Fruit fly (Drosophila melanogaster) whole organism, embryonic: ENCODE measurements around the gene CG4957.

Experiments
- Bteb2 ChIP-seq: fragments of 200-800 bp; sonication (Bioruptor generic); optimal IDR thresholded peaks from 2 replicates; lab custom pipeline; 2016; ENCODE audit warnings: missing biosample characterization, missing genetic modification characterization
- CG10209 ChIP-seq: fragments of 200-800 bp; sonication (Bioruptor generic); optimal IDR thresholded peaks from 3 replicates; lab custom pipeline; 2017; ENCODE audit warnings: missing biosample characterization, mild to moderate bottlenecking, missing genetic modification characterization, missing genetic modification reagents
- CG10267 ChIP-seq: fragments of 200-800 bp; sonication (Bioruptor generic); optimal IDR thresholded peaks from 2 replicates; lab custom pipeline; 2018; ENCODE audit warnings: missing biosample characterization, mild to moderate bottlenecking, missing genetic modification characterization, moderate library complexity
- CG10366 ChIP-seq: fragments of 200-800 bp; sonication (Bioruptor generic); IDR thresholded peaks from 2 replicates; pipeline ENCODE4 v1.3.6; 2022; ENCODE audit warnings: missing biosample characterization, missing genetic modification characterization
- CG11560 ChIP-seq: fragments of 200-800 bp; sonication (Bioruptor generic); IDR thresholded peaks from 3 replicates; pipeline ENCODE4 v1.3.6; 2022; ENCODE audit warnings: missing biosample characterization, missing genetic modification characterization
- CG11723 ChIP-seq: fragments of 200-800 bp; sonication (Bioruptor generic); optimal IDR thresholded peaks from 2 replicates; lab custom pipeline; 2017; ENCODE audit warnings: missing biosample characterization, mild to moderate bottlenecking, missing genetic modification characterization
- CG12236 ChIP-seq: fragments of 200-800 bp; sonication (Bioruptor generic); optimal IDR thresholded peaks from 2 replicates; lab custom pipeline; 2016; ENCODE audit warnings: missing biosample characterization, missing genetic modification characterization
- CG12769 ChIP-seq: fragments of 200-800 bp; sonication (Bioruptor generic); optimal IDR thresholded peaks from 2 replicates; lab custom pipeline; 2019; ENCODE audit warnings: missing biosample characterization, mild to moderate bottlenecking, missing genetic modification characterization, moderate library complexity
- CG15269 ChIP-seq: fragments of 200-800 bp; sonication (Bioruptor generic); optimal IDR thresholded peaks from 2 replicates; lab custom pipeline; 2018; ENCODE audit warnings: missing biosample characterization, mild to moderate bottlenecking, missing genetic modification characterization, moderate library complexity
- CG1647 ChIP-seq: fragments of 200-800 bp; sonication (Bioruptor generic); optimal IDR thresholded peaks from 3 replicates; lab custom pipeline; 2016; ENCODE audit warnings: missing biosample characterization, missing genetic modification characterization
- CG17186 ChIP-seq: fragments of 200-800 bp; sonication (Bioruptor generic); optimal IDR thresholded peaks from 3 replicates; lab custom pipeline; 2017; ENCODE audit warnings: missing biosample characterization, missing genetic modification reagents, missing genetic modification characterization
- CG17328 ChIP-seq: fragments of 200-800 bp; sonication (Bioruptor generic); IDR thresholded peaks from 2 replicates; pipeline ENCODE4 v1.3.6; 2022; ENCODE audit warnings: missing biosample characterization, missing genetic modification characterization
- CG17385 ChIP-seq: fragments of 200-800 bp; sonication (Bioruptor generic); optimal IDR thresholded peaks from 3 replicates; lab custom pipeline; 2018; ENCODE audit warnings: missing biosample characterization, mild to moderate bottlenecking, missing genetic modification characterization
- CG3281 ChIP-seq: fragments of 200-800 bp; sonication (Bioruptor generic); optimal IDR thresholded peaks from 3 replicates; lab custom pipeline; 2017; ENCODE audit warnings: missing biosample characterization, mild to moderate bottlenecking, missing genetic modification characterization
- CG33213 ChIP-seq: fragments of 200-800 bp; sonication (Bioruptor generic); optimal IDR thresholded peaks from 3 replicates; lab custom pipeline; 2016; ENCODE audit warnings: missing biosample characterization, missing genetic modification characterization
- CG3838 ChIP-seq: fragments of 200-800 bp; sonication (Bioruptor generic); optimal IDR thresholded peaks from 3 replicates; lab custom pipeline; 2016; ENCODE audit warnings: missing biosample characterization, missing genetic modification characterization
- CG6654 ChIP-seq: fragments of 200-800 bp; sonication (Bioruptor generic); optimal IDR thresholded peaks from 2 replicates; lab custom pipeline; 2017; ENCODE audit warnings: missing biosample characterization, mild to moderate bottlenecking, missing genetic modification characterization
- CG9437 ChIP-seq: fragments of 200-800 bp; sonication (Bioruptor generic); optimal IDR thresholded peaks from 2 replicates; lab custom pipeline; 2018; ENCODE audit warnings: missing biosample characterization, mild to moderate bottlenecking, missing genetic modification characterization
- CG9797 ChIP-seq: fragments of 200-800 bp; sonication (Bioruptor generic); optimal IDR thresholded peaks from 3 replicates; lab custom pipeline; 2018; ENCODE audit warnings: missing biosample characterization, mild to moderate bottlenecking, missing genetic modification characterization
- Camta ChIP-seq: fragments of 200-800 bp; sonication (Bioruptor generic); optimal IDR thresholded peaks from 2 replicates; lab custom pipeline; 2016; ENCODE audit warnings: missing biosample characterization, missing genetic modification characterization
- H2.0 ChIP-seq: fragments of 200-800 bp; sonication (Bioruptor generic); IDR thresholded peaks from 2 replicates; pipeline ENCODE4 v1.3.6; 2022; ENCODE audit warnings: missing biosample characterization, missing genetic modification characterization
- Hr78 ChIP-seq, 2 experiments: fragments of 200-800 bp in 1 of 2; fragments of >200 bp in 1 of 2; sonication (Bioruptor generic) in 1 of 2; optimal IDR thresholded peaks; 2 replicates each; lab custom pipeline; 2017 to 2019; ENCODE audit warnings: missing biosample characterization in 2 of 2, missing genetic modification characterization in 2 of 2, mild to moderate bottlenecking in 1 of 2, moderate library complexity in 1 of 2
- Hsf ChIP-seq: fragments of 200-800 bp; sonication (Bioruptor generic); optimal IDR thresholded peaks from 3 replicates; lab custom pipeline; 2016; ENCODE audit warnings: missing biosample characterization, missing genetic modification characterization
- MBD-R2 ChIP-seq: fragments of 200-800 bp; sonication (Bioruptor generic); IDR thresholded peaks from 2 replicates; pipeline ENCODE4 v1.3.6; 2022; ENCODE audit warnings: missing biosample characterization, missing genetic modification characterization
- Nf-YA ChIP-seq: fragments of 200-800 bp; sonication (Bioruptor generic); IDR thresholded peaks from 2 replicates; pipeline ENCODE4 v1.3.6; 2022; ENCODE audit warnings: missing biosample characterization, missing genetic modification characterization
- Ptx1 ChIP-seq: fragments of 200-800 bp; sonication (Bioruptor generic); IDR thresholded peaks from 2 replicates; pipeline ENCODE4 v1.3.6; 2022; ENCODE audit warnings: missing biosample characterization, missing genetic modification characterization
- Sin3A ChIP-seq: fragments of >200 bp; optimal IDR thresholded peaks from 2 replicates; lab custom pipeline; 2018
- Six4 ChIP-seq: fragments of 200-800 bp; sonication (Bioruptor generic); optimal IDR thresholded peaks from 2 replicates; lab custom pipeline; 2016; ENCODE audit warnings: missing biosample characterization, missing genetic modification characterization
- ash1 ChIP-seq: fragments of 200-800 bp; sonication (Bioruptor generic); optimal IDR thresholded peaks from 2 replicates; lab custom pipeline; 2018; ENCODE audit warnings: missing biosample characterization, mild to moderate bottlenecking, missing genetic modification characterization
- cato ChIP-seq: fragments of 200-800 bp; sonication (Bioruptor generic); optimal IDR thresholded peaks from 2 replicates; lab custom pipeline; 2016; ENCODE audit warnings: missing biosample characterization, missing genetic modification characterization, borderline replicate concordance
- dan ChIP-seq: fragments of 200-800 bp; sonication (Bioruptor generic); IDR thresholded peaks from 2 replicates; pipeline ENCODE4 v1.3.6; 2022; ENCODE audit warnings: missing biosample characterization, missing genetic modification characterization
- danr ChIP-seq: fragments of 200-800 bp; sonication (Bioruptor generic); IDR thresholded peaks from 2 replicates; pipeline ENCODE4 v1.3.6; 2022; ENCODE audit warnings: missing biosample characterization, missing genetic modification characterization
- en ChIP-seq: fragments of 200-800 bp; sonication (Bioruptor generic); optimal IDR thresholded peaks from 2 replicates; lab custom pipeline; 2016; ENCODE audit warnings: missing biosample characterization, missing genetic modification characterization
- ewg ChIP-seq: fragments of 200-800 bp; sonication (Bioruptor generic); optimal IDR thresholded peaks from 3 replicates; lab custom pipeline; 2017; ENCODE audit warnings: mild to moderate bottlenecking, missing biosample characterization, missing genetic modification reagents, missing genetic modification characterization
- fd3F ChIP-seq: fragments of 200-800 bp; sonication (Bioruptor generic); optimal IDR thresholded peaks from 2 replicates; lab custom pipeline; 2018; ENCODE audit warnings: missing biosample characterization, mild to moderate bottlenecking, missing genetic modification characterization, moderate library complexity
- gt ChIP-seq: fragments of 200-800 bp; sonication (Bioruptor generic); IDR thresholded peaks from 2 replicates; pipeline ENCODE4 v1.3.6; 2022; ENCODE audit warnings: missing biosample characterization, missing genetic modification characterization
- kay ChIP-seq: fragments of 200-800 bp; sonication (Bioruptor generic); optimal IDR thresholded peaks from 2 replicates; lab custom pipeline; 2016; ENCODE audit warnings: missing biosample characterization, missing genetic modification characterization
- nerfin-1 ChIP-seq: fragments of 200-800 bp; sonication (Bioruptor generic); optimal IDR thresholded peaks from 3 replicates; lab custom pipeline; 2019; ENCODE audit warnings: missing biosample characterization, mild to moderate bottlenecking, missing genetic modification characterization, moderate library complexity
- onecut ChIP-seq: fragments of 200-800 bp; sonication (Bioruptor generic); IDR thresholded peaks from 2 replicates; pipeline ENCODE4 v1.3.6; 2022; ENCODE audit warnings: missing biosample characterization, missing genetic modification characterization
- otp ChIP-seq: fragments of 200-800 bp; sonication (Bioruptor generic); IDR thresholded peaks from 3 replicates; pipeline ENCODE4, ENCODE4 v1.3.6; 2022; ENCODE audit warnings: missing biosample characterization, missing genetic modification characterization
- pfk ChIP-seq: fragments of 200-800 bp; sonication (Bioruptor generic); optimal IDR thresholded peaks from 2 replicates; lab custom pipeline; 2018; ENCODE audit warnings: missing biosample characterization, mild to moderate bottlenecking, missing genetic modification characterization, moderate library complexity
- pita ChIP-seq: fragments of 200-800 bp; sonication (Bioruptor generic); optimal IDR thresholded peaks from 2 replicates; lab custom pipeline; 2017; ENCODE audit warnings: missing biosample characterization, mild to moderate bottlenecking, missing genetic modification characterization
- ranshi ChIP-seq: fragments of 200-800 bp; sonication (Bioruptor generic); IDR thresholded peaks from 2 replicates; pipeline ENCODE4 v1.3.6; 2022; ENCODE audit warnings: missing biosample characterization, missing genetic modification characterization
- ro ChIP-seq: fragments of 200-800 bp; sonication (Bioruptor generic); IDR thresholded peaks from 2 replicates; pipeline ENCODE4 v1.3.6; 2022; ENCODE audit warnings: missing biosample characterization, missing genetic modification characterization
- salm ChIP-seq: fragments of 200-800 bp; sonication (Bioruptor generic); optimal IDR thresholded peaks from 2 replicates; lab custom pipeline; 2018; ENCODE audit warnings: missing biosample characterization, mild to moderate bottlenecking, missing genetic modification characterization
- shn ChIP-seq: fragments of 200-800 bp; sonication (Bioruptor generic); optimal IDR thresholded peaks from 3 replicates; lab custom pipeline; 2016; ENCODE audit warnings: missing biosample characterization, missing genetic modification characterization
- slp2 ChIP-seq: fragments of 200-800 bp; sonication (Bioruptor generic); optimal IDR thresholded peaks from 2 replicates; lab custom pipeline; 2016; ENCODE audit warnings: missing biosample characterization, missing genetic modification characterization
- tna ChIP-seq: fragments of 200-800 bp; sonication (Bioruptor generic); IDR thresholded peaks from 2 replicates; pipeline ENCODE4 v1.3.6; 2022; ENCODE audit warnings: missing biosample characterization, missing genetic modification characterization; ENCODE audit not compliant: partially characterized antibody
- wek ChIP-seq: fragments of 200-800 bp; sonication (Bioruptor generic); optimal IDR thresholded peaks from 3 replicates; lab custom pipeline; 2018; ENCODE audit warnings: missing biosample characterization, mild to moderate bottlenecking, missing genetic modification characterization, moderate library complexity
- zfh1 ChIP-seq: fragments of 200-800 bp; sonication (Bioruptor generic); IDR thresholded peaks from 3 replicates; pipeline ENCODE4 v1.3.6; 2022; ENCODE audit warnings: missing biosample characterization, missing genetic modification characterization

Gene CG4957

dm6 chr2L:10306518-10307260 lies 38.0 kb downstream of the CG4957 start, which contains the start of the genes CG5390 and CG4968 (continued):
- peak; percentile 59 for TF ChIP-seq CG10209
- no peak for TF ChIP-seq slp2 (GFP tag; lab: Kevin White, UChicago)
- TF ChIP-seq tna = no peak
- peak; percentile 44 for TF ChIP-seq onecut (GFP tag; lab: Robert Waterston, UW)
- no peak for TF ChIP-seq Bteb2 (GFP tag; lab: Kevin White, UChicago)
- TF ChIP-seq cato = peak; percentile 19
- TF ChIP-seq Nf-YA = peak; percentile 47; the same call in 1 of the 2 replicates
- TF ChIP-seq MBD-R2 = peak; percentile 87
- TF ChIP-seq gt (GFP tag; lab: Robert Waterston, UW) = no peak
- peak; percentile 64 for TF ChIP-seq H2.0 (GFP tag; lab: Robert Waterston, UW)
- TF ChIP-seq ranshi (GFP tag; lab: Robert Waterston, UW) = peak; percentile 47; the same call in 1 of the 2 replicates
- TF ChIP-seq CG11723 (GFP tag; lab: Kevin White, UChicago) = peak; percentile 50
- no peak for TF ChIP-seq CG3838 (GFP tag; lab: Kevin White, UChicago)
- TF ChIP-seq CG9797 (GFP tag; lab: Kevin White, UChicago) = no peak
- TF ChIP-seq Hr78 (GFP tag; optimal IDR thresholded peaks at IDR 0.05; lab: Kevin White, UChicago) = peak in 1 of 2 experiments; percentile 20
- TF ChIP-seq otp (GFP tag; lab: Robert Waterston, UW) = peak; percentile 29; the same call in 1 of the 3 replicates
- TF ChIP-seq CG12769 = no peak
- TF ChIP-seq CG11560 = no peak
- no peak for TF ChIP-seq ro (GFP tag; lab: Robert Waterston, UW)
- peak; percentile 58 for TF ChIP-seq salm (tag; lab: Kevin White, UChicago)
- peak; percentile 60 for TF ChIP-seq nerfin-1 (tag; lab: Kevin White, UChicago)
- peak; percentile 49; the same call in 1 of the 2 replicates for TF ChIP-seq danr
- no peak for TF ChIP-seq ash1
- TF ChIP-seq shn = no peak
- TF ChIP-seq Six4 (GFP tag; lab: Kevin White, UChicago) = peak; percentile 18
- peak; percentile 38 for TF ChIP-seq ewg (GFP tag; lab: Kevin White, UChicago)
- peak; percentile 50; the same call in 1 of the 2 replicates for TF ChIP-seq Ptx1
- TF ChIP-seq pita (GFP tag; lab: Kevin White, UChicago) = no peak
- TF ChIP-seq CG17385 = peak; percentile 68
- TF ChIP-seq pfk (GFP tag; lab: Kevin White, UChicago) = peak; percentile 94
- peak; percentile 72 for TF ChIP-seq CG10366 (GFP tag; lab: Robert Waterston, UW)
- peak; percentile 75 for TF ChIP-seq CG10267 (tag; lab: Kevin White, UChicago)
- no peak for TF ChIP-seq Sin3A (lab: Kevin White, UChicago)
- no peak for TF ChIP-seq dan (GFP tag; lab: Robert Waterston, UW)
- peak; percentile 22 for TF ChIP-seq CG33213 (GFP tag; lab: Kevin White, UChicago)
- peak; percentile 62 for TF ChIP-seq fd3F
- TF ChIP-seq CG12236 (GFP tag; lab: Kevin White, UChicago) = no peak
- TF ChIP-seq CG6654 (GFP tag; lab: Kevin White, UChicago) = no peak
- TF ChIP-seq CG15269 (tag; lab: Kevin White, UChicago) = peak; percentile 85
- peak; percentile 34 for TF ChIP-seq Hsf (GFP tag; lab: Kevin White, UChicago)
- peak; percentile 69 for TF ChIP-seq CG17328 (GFP tag; lab: Robert Waterston, UW)
- TF ChIP-seq Camta (GFP tag; lab: Kevin White, UChicago) = no peak
- TF ChIP-seq CG1647 (GFP tag; lab: Kevin White, UChicago) = no peak
- no peak for TF ChIP-seq wek (GFP tag; lab: Kevin White, UChicago)
- TF ChIP-seq CG17186 (GFP tag; lab: Kevin White, UChicago) = no peak
- no peak for TF ChIP-seq en
- TF ChIP-seq zfh1 (GFP tag; lab: Robert Waterston, UW) = 0 out of 3 replicates have a peak, but pooled peaks have one; percentile 48
- peak; percentile 98 for TF ChIP-seq CG9437 (GFP tag; lab: Kevin White, UChicago)
- peak; percentile 77 for TF ChIP-seq CG3281 (GFP tag; lab: Kevin White, UChicago)
- TF ChIP-seq kay (GFP tag; lab: Kevin White, UChicago) = peak; percentile 33
